Worm (Caenorhabditis elegans): Measurements from ENCODE around the gene C30G7.4.

C30G7.4 gene

DNA sequence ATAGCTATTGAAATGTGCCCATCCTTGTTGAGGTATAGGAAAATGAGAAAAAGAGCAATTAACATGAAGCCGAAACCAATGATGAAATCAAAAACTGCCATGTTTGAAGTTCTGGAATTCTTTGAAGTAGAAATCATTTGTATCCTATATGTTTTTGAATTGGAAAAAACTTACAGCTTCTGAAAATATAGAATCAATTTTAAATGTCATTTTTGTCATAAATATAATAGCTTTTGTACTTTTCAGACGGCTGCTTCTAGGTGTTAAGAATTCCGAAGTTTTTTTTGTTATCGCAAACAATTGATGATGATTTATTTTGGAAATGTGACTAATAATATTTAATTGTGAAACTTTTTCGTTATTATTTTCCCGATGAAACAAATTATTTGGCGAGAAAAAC, at the start of gene C30G7.4:
Gene C30G7.4, minus strand, starts transcription at position 101 of the 400 bp plus-strand sequence.
- TF ChIP-seq med-1 (GFP tag; optimal IDR thresholded peaks at IDR 0.05; ENCODE audit: insufficient read depth) (no peak), flt-1 (GFP tag; IDR thresholded peaks at IDR 0.05) (no peak), ztf-29 (GFP tag; IDR thresholded peaks at IDR 0.05) (no peak), T22C8.4 (GFP tag; IDR thresholded peaks at IDR 0.05) (no peak), ztf-23 (GFP tag; IDR thresholded peaks at IDR 0.05) (no peak), cog-1 (tag; optimal IDR thresholded peaks at IDR 0.05) (no peak), ref-1 (GFP tag; conservative IDR thresholded peaks at IDR 0.05) (no peak), klf-2 (GFP tag; conservative IDR thresholded peaks at IDR 0.05) (no peak), tab-1 (GFP tag; IDR thresholded peaks at IDR 0.05) (no peak)

ce11 chrV:14996236-14996635, 49.3 kb upstream of the C30G7.4 start, which contains the start of gene irld-14:
TSS of gene irld-14 (plus strand) at chrV:14996536.
- TF ChIP-seq med-1 (GFP tag; optimal IDR thresholded peaks at IDR 0.05; ENCODE audit: insufficient read depth) (no peak), tab-1 (GFP tag; IDR thresholded peaks at IDR 0.05) (no peak), klf-2 (GFP tag; conservative IDR thresholded peaks at IDR 0.05) (no peak), ref-1 (GFP tag; conservative IDR thresholded peaks at IDR 0.05) (no peak), cog-1 (tag; optimal IDR thresholded peaks at IDR 0.05) (no peak), ztf-23 (GFP tag; IDR thresholded peaks at IDR 0.05) (no peak), T22C8.4 (GFP tag; IDR thresholded peaks at IDR 0.05) (no peak), ztf-29 (GFP tag; IDR thresholded peaks at IDR 0.05) (no peak), flt-1 (GFP tag; IDR thresholded peaks at IDR 0.05) (no peak)

ce11 chrV:14993620-14994019, 46.7 kb upstream of the C30G7.4 start, which contains the start of gene fil-1:
TSS of gene fil-1 (plus strand) at chrV:14993838.
- TF ChIP-seq ref-1 (GFP tag; conservative IDR thresholded peaks at IDR 0.05): no peak
- no peak for TF ChIP-seq klf-2 (GFP tag; conservative IDR thresholded peaks at IDR 0.05)
- TF ChIP-seq med-1 (GFP tag; optimal IDR thresholded peaks at IDR 0.05; ENCODE audit: insufficient read depth): no peak
- TF ChIP-seq T22C8.4 (GFP tag; IDR thresholded peaks at IDR 0.05): no peak
- no peak for TF ChIP-seq flt-1 (GFP tag; IDR thresholded peaks at IDR 0.05)
- no peak for TF ChIP-seq ztf-23 (GFP tag; IDR thresholded peaks at IDR 0.05)
- no peak for TF ChIP-seq tab-1 (GFP tag; IDR thresholded peaks at IDR 0.05)
- TF ChIP-seq cog-1 (tag; optimal IDR thresholded peaks at IDR 0.05): no peak
- no peak for TF ChIP-seq ztf-29 (GFP tag; IDR thresholded peaks at IDR 0.05)

DNA sequence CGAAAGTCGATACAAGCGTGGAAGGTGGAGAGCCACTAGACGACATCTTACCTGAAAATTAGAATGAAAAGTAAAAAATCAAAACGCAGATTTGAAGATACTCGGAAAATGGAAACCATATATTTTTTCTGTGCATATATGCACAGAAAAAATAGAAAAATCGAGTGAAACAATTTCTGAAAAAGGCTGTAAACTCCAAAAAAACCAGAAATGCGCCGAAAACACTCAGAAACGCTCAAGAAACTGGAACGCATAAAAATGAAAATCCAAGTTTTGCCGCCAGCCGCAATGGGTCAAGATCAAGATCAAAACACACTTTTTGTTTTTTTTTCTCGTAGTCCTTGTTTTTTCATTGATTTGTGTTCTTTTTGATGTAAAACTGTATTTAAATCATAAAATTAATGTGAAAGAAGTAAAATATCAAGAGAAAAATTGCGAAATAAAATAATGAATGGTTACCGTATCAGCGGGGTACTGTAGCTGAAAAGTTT, 45.8 kb upstream of the C30G7.4 start, which contains the start of gene T01C3.3:
Gene T01C3.3, minus strand, starts transcription at position 51 of the 491 bp plus-strand sequence.
- no peak for TF ChIP-seq T22C8.4 (GFP tag; IDR thresholded peaks at IDR 0.05)
- no peak for TF ChIP-seq ref-1 (GFP tag; conservative IDR thresholded peaks at IDR 0.05)
- no peak for TF ChIP-seq tab-1 (GFP tag; IDR thresholded peaks at IDR 0.05)
- no peak for TF ChIP-seq ztf-29 (GFP tag; IDR thresholded peaks at IDR 0.05)
- TF ChIP-seq med-1 (GFP tag; optimal IDR thresholded peaks at IDR 0.05; ENCODE audit: insufficient read depth): no peak
- no peak for TF ChIP-seq klf-2 (GFP tag; conservative IDR thresholded peaks at IDR 0.05)
- TF ChIP-seq ztf-23 (GFP tag; IDR thresholded peaks at IDR 0.05): no peak
- no peak for TF ChIP-seq flt-1 (GFP tag; IDR thresholded peaks at IDR 0.05)
- no peak for TF ChIP-seq cog-1 (tag; optimal IDR thresholded peaks at IDR 0.05)

DNA sequence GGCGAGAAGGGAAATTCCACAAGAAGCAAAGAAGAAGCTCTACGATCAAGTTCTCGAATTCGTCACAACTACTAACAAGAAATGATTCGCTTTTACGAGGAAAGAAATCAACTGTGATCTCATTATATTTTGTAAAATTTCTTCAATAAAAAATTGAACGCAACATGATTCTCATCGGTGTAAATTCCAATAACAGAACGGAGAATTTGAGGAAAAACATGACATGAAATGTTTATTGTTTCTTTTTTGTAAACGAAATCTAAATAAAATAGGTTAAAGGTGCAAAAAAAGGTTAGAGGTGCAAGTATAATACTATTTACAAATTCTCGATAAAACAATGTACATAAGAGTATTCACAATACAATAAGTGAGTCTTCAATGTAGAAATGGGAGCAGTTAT, 44.6 kb upstream of the C30G7.4 start:
- no peak for TF ChIP-seq tab-1 (GFP tag; IDR thresholded peaks at IDR 0.05)
- TF ChIP-seq med-1 (GFP tag; optimal IDR thresholded peaks at IDR 0.05; ENCODE audit: insufficient read depth): no peak
- no peak for TF ChIP-seq T22C8.4 (GFP tag; IDR thresholded peaks at IDR 0.05)
- TF ChIP-seq ztf-29 (GFP tag; IDR thresholded peaks at IDR 0.05): no peak
- no peak for TF ChIP-seq cog-1 (tag; optimal IDR thresholded peaks at IDR 0.05)
- TF ChIP-seq klf-2 (GFP tag; conservative IDR thresholded peaks at IDR 0.05): no peak
- TF ChIP-seq ztf-23 (GFP tag; IDR thresholded peaks at IDR 0.05): no peak

DNA sequence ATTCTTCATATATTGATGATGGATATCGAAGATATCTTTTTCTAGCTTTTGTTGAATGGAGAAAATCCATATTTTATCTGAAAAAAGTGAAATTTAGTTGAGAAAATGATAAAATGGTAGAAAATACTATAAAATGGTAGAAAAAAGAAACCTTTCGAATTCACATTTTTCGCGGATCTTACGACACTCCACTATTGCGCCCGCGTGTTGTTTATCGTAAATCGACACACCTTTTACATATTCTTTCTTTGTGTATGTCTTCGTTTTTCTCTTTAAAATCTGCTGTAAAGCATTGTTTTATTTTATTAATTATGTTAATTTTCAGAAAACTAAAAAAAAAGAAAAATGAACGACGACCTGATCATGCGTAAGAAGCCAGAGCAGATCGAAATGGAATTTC, 43.9 kb upstream of the C30G7.4 start, which contains the start of the genes cdt-2 and T01C3.2:
Gene cdt-2, minus strand, starts transcription at position 284 of the 400 bp plus-strand sequence.
Gene T01C3.2, plus strand, starts transcription at position 326 of the 400 bp plus-strand sequence.
- TF ChIP-seq ztf-29 (GFP tag; IDR thresholded peaks at IDR 0.05) (no peak), tab-1 (GFP tag; IDR thresholded peaks at IDR 0.05) (no peak), med-1 (GFP tag; optimal IDR thresholded peaks at IDR 0.05; ENCODE audit: insufficient read depth) (no peak), ztf-23 (GFP tag; IDR thresholded peaks at IDR 0.05) (no peak), ref-1 (GFP tag; conservative IDR thresholded peaks at IDR 0.05) (no peak), flt-1 (GFP tag; IDR thresholded peaks at IDR 0.05) (no peak)

DNA sequence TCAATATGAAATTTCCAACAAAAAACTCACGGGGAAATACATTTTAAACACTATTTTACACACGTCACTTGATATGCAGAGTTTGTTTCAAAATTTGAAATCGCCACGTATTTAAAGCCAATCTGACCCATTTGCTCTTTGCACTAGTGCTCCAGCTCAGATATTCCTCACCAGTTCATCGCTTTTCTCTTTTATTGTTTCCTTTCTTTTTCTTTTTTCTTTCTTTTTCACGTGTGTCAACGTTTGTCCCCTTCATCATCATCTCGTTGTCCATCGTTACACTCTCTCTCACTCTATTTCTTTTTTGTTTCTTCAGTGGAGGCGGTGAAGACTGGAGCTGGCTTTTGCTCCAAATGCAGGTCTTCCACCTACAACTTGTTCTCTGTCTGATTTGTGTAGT, 37.7 kb upstream of the C30G7.4 start, which contains the start of gene F02D8.4:
Gene F02D8.4, plus strand, starts transcription at position 301 of the 400 bp plus-strand sequence.
- TF ChIP-seq tab-1 (GFP tag; IDR thresholded peaks at IDR 0.05) (no peak), klf-2 (GFP tag; conservative IDR thresholded peaks at IDR 0.05) (no peak), ztf-29 (GFP tag; IDR thresholded peaks at IDR 0.05) (no peak), T22C8.4 (GFP tag; IDR thresholded peaks at IDR 0.05) (no peak), ztf-23 (GFP tag; IDR thresholded peaks at IDR 0.05) (no peak), flt-1 (GFP tag; IDR thresholded peaks at IDR 0.05) (no peak), cog-1 (tag; optimal IDR thresholded peaks at IDR 0.05) (no peak), med-1 (GFP tag; optimal IDR thresholded peaks at IDR 0.05; ENCODE audit: insufficient read depth) (no peak), ref-1 (GFP tag; conservative IDR thresholded peaks at IDR 0.05) (no peak)

DNA sequence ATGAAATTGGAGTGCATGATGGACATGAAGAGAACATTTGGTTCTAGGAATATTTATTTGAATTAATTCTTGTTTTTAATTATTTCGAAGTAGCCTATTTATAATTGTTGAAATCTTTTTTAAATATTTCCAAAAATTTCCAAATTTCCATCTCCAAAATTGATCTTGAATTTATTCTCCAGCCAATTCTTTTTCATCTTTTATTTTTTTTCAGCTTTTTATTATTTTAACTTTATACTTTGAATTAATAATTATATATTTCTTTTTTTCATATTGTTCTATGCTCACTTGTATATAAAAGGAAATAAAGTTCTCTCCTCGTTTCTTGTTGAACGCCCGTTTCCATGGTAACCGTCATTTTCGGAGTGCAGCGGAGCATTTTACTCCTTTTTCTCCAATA, 33.0 kb upstream of the C30G7.4 start, which contains the start of gene xbx-1:
Gene xbx-1, plus strand, starts transcription at position 301 of the 400 bp plus-strand sequence.
- no peak for TF ChIP-seq cog-1 (tag; optimal IDR thresholded peaks at IDR 0.05)
- no peak for TF ChIP-seq ref-1 (GFP tag; conservative IDR thresholded peaks at IDR 0.05)
- no peak for TF ChIP-seq ztf-29 (GFP tag; IDR thresholded peaks at IDR 0.05)
- no peak for TF ChIP-seq klf-2 (GFP tag; conservative IDR thresholded peaks at IDR 0.05)
- no peak for TF ChIP-seq T22C8.4 (GFP tag; IDR thresholded peaks at IDR 0.05)
- TF ChIP-seq flt-1 (GFP tag; IDR thresholded peaks at IDR 0.05): no peak
- no peak for TF ChIP-seq ztf-23 (GFP tag; IDR thresholded peaks at IDR 0.05)
- TF ChIP-seq tab-1 (GFP tag; IDR thresholded peaks at IDR 0.05): no peak
- no peak for TF ChIP-seq med-1 (GFP tag; optimal IDR thresholded peaks at IDR 0.05; ENCODE audit: insufficient read depth)

- TF ChIP-seq T22C8.4 (GFP tag; IDR thresholded peaks at IDR 0.05) (no peak), flt-1 (GFP tag; IDR thresholded peaks at IDR 0.05) (no peak), tab-1 (GFP tag; IDR thresholded peaks at IDR 0.05) (no peak), ztf-23 (GFP tag; IDR thresholded peaks at IDR 0.05) (no peak), cog-1 (tag; optimal IDR thresholded peaks at IDR 0.05) (no peak), med-1 (GFP tag; optimal IDR thresholded peaks at IDR 0.05; ENCODE audit: insufficient read depth) (no peak), ref-1 (GFP tag; conservative IDR thresholded peaks at IDR 0.05) (no peak), klf-2 (GFP tag; conservative IDR thresholded peaks at IDR 0.05) (no peak), ztf-29 (GFP tag; IDR thresholded peaks at IDR 0.05) (no peak)
Observed at ce11 chrV:14978205-14978751, 31.4 kb upstream of the C30G7.4 start, which contains the start of the genes grd-12 and F02D8.1. TSS of gene grd-12 (plus strand) at chrV:14978505. TSS of gene F02D8.1 (minus strand) at chrV:14978701.

Data from whole organism, midembryonic.